Worm (Caenorhabditis elegans) whole organism, L4/young adult: ENCODE measurements around the gene srbc-77.

ENCODE experiments used
- dao-5 ChIP-seq: sonication (generic microtip); optimal IDR thresholded peaks from 2 replicates; lab custom pipeline; 2016; ENCODE audit warnings: missing genotype, missing genetic modification characterization, moderate library complexity, missing compliant biosample characterization
- him-1 ChIP-seq: sonication (generic microtip); optimal IDR thresholded peaks from 2 replicates; lab custom pipeline; 2016; ENCODE audit warnings: missing genotype, missing genetic modification reagents, missing genetic modification characterization, missing compliant biosample characterization

ce11 chrV:15911848-15912247 lies 18.1 kb upstream of the srbc-77 start, which contains the start of gene F35E8.6:
- TF ChIP-seq dao-5 (tag; lab: Kevin White, UChicago) (no peak), him-1 (no peak)
